Fruit fly (Drosophila melanogaster): Measurements from ENCODE around the gene dos.

The dos gene

DNA sequence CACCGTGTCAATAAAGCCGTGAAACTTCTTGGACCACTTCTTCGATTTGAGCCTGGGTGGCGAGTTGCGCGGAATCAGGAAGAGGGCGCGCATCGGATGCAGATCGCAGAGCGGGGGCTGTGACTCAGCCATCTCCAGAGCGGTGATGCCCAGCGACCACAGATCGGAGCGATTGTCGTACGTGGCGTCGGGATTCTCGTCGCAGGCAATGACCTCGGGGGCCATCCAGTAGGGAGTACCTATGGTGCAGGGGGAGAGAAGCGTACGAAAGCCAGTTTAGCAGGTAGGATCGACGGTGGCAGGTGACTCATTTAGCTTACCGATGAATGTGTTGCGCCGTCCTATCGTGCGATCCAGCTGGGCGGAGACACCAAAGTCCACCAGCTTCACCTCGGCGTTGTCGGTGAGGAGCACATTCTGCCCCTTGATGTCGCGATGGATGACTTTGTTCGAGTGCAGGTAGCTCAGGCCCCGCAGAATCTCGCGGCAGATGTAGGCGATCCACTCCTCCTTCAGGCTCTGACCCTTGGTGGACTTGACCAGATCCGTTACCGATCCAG lies 22.1 kb upstream of the dos start:
- TF ChIP-seq exex (tag; optimal IDR thresholded peaks at IDR 0.05) (no peak), CG10462 (GFP tag; optimal IDR thresholded peaks at IDR 0.05) (no peak), psq (GFP tag; optimal IDR thresholded peaks at IDR 0.05) (no peak), gsb-n (tag; optimal IDR thresholded peaks at IDR 0.05) (no peak), CG17568 (GFP tag; optimal IDR thresholded peaks at IDR 0.05) (no peak), CG7839 (tag; optimal IDR thresholded peaks at IDR 0.05) (no peak), CG8281 (tag; optimal IDR thresholded peaks at IDR 0.05) (no peak), CG4617 (GFP tag; optimal IDR thresholded peaks at IDR 0.05; ENCODE audit: borderline replicate concordance) (no peak), CG2889 (GFP tag; IDR thresholded peaks at IDR 0.05) (0 out of 3 replicates have a peak, but pooled peaks have one; percentile 12), CG1529 (GFP tag; optimal IDR thresholded peaks at IDR 0.05) (no peak), CG11247 (GFP tag; IDR thresholded peaks at IDR 0.05) (no peak), CG7963 (GFP tag; IDR thresholded peaks at IDR 0.05; ENCODE audit: partially characterized antibody) (no peak), Fer2 (tag; optimal IDR thresholded peaks at IDR 0.05) (no peak), CG12391 (tag; optimal IDR thresholded peaks at IDR 0.05) (no peak), CG8478 (optimal IDR thresholded peaks at IDR 0.05) (peak; percentile 67), nom (GFP tag; optimal IDR thresholded peaks at IDR 0.05) (peak; percentile 78), maf-S (GFP tag; optimal IDR thresholded peaks at IDR 0.05) (no peak), Dek (tag; optimal IDR thresholded peaks at IDR 0.05) (no peak)

- TF ChIP-seq so (GFP tag; IDR thresholded peaks at IDR 0.05) (peak; percentile 10; the same call in 1 of the 3 replicates), tna (GFP tag; IDR thresholded peaks at IDR 0.05; ENCODE audit: partially characterized antibody) (no peak), nom (GFP tag; optimal IDR thresholded peaks at IDR 0.05) (peak; percentile 77), GATAe (GFP tag; conservative IDR thresholded peaks at IDR 0.05) (no peak), Drgx (GFP tag; IDR thresholded peaks at IDR 0.05) (peak; percentile 10; the same call in 1 of the 2 replicates), crol (GFP tag; IDR thresholded peaks at IDR 0.05) (peak; percentile 68), bsh (GFP tag; optimal IDR thresholded peaks at IDR 0.05) (peak in 1 of 2 experiments; percentile 32), klu (GFP tag; IDR thresholded peaks at IDR 0.05) (no peak), gcm (GFP tag; optimal IDR thresholded peaks at IDR 0.05) (peak; percentile 5)
Measured at dm6 chr3L:2568274-2568673, 20.9 kb upstream of the dos start.

DNA sequence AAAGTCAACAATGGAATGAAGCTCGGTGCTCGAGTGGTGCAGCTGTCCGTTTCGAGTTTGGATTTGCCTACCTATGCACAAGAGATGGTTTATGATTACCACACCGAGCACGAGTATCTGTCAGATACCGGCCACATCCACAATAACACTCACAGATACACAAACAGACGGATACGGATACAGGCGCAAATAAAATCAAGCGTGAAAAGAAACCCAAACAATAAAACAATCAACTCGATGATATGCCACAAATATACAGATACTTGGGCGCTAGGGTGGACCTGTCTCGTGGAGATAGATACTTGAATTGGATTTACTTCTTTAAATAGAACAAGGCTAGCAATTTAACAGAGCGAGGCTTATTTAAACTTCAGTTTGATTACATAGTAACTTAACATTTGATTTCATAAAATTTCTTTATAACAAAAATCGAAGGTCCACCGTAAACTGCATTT lies 18.9 kb upstream of the dos start:
- 0 out of 2 replicates have a peak, but pooled peaks have one; percentile 22 for TF ChIP-seq esg (GFP tag; conservative IDR thresholded peaks at IDR 0.05)
- TF ChIP-seq CG18011 (GFP tag; optimal IDR thresholded peaks at IDR 0.05): peak; percentile 13
- TF ChIP-seq salm (tag; optimal IDR thresholded peaks at IDR 0.05): peak; percentile 54
- TF ChIP-seq CG34422 (GFP tag; IDR thresholded peaks at IDR 0.05): 0 out of 3 replicates have a peak, but pooled peaks have one; percentile 19
- peak; percentile 16 for TF ChIP-seq Camta (GFP tag; optimal IDR thresholded peaks at IDR 0.05)
- peak; percentile 24 for TF ChIP-seq CG1529 (GFP tag; optimal IDR thresholded peaks at IDR 0.05)
- peak; percentile 71 for TF ChIP-seq lbe (GFP tag; optimal IDR thresholded peaks at IDR 0.05)
- TF ChIP-seq tio (GFP tag; optimal IDR thresholded peaks at IDR 0.05): peak; percentile 4
- TF ChIP-seq ken (GFP tag; IDR thresholded peaks at IDR 0.05): no peak
- peak; percentile 16 for TF ChIP-seq CG2120 (GFP tag; optimal IDR thresholded peaks at IDR 0.05)
- no peak for TF ChIP-seq CG4617 (GFP tag; optimal IDR thresholded peaks at IDR 0.05; ENCODE audit: borderline replicate concordance)
- TF ChIP-seq Hr51 (GFP tag; optimal IDR thresholded peaks at IDR 0.05): peak in 1 of 2 experiments; percentile 82
- no peak for TF ChIP-seq hkb (optimal IDR thresholded peaks at IDR 0.05)
- peak; percentile 78 for TF ChIP-seq hkb (GFP tag; IDR thresholded peaks at IDR 0.05)
- TF ChIP-seq btn (GFP tag; optimal IDR thresholded peaks at IDR 0.05): no peak
- peak; percentile 75 for TF ChIP-seq Sox102F (GFP tag; optimal IDR thresholded peaks at IDR 0.05)
- no peak for TF ChIP-seq Rfx (GFP tag; IDR thresholded peaks at IDR 0.05)
- peak; percentile 9 for TF ChIP-seq CG9609 (GFP tag; optimal IDR thresholded peaks at IDR 0.05)
- TF ChIP-seq Atf6 (GFP tag; IDR thresholded peaks at IDR 0.05): peak; percentile 21; the same call in 1 of the 2 replicates
- peak; percentile 29 for TF ChIP-seq Hmr (GFP tag; optimal IDR thresholded peaks at IDR 0.05)
- no peak for TF ChIP-seq CG12299 (tag; optimal IDR thresholded peaks at IDR 0.05)
- TF ChIP-seq az2 (GFP tag; optimal IDR thresholded peaks at IDR 0.05): peak; percentile 45
- TF ChIP-seq Fer1 (GFP tag; optimal IDR thresholded peaks at IDR 0.05): peak; percentile 33
- no peak for TF ChIP-seq CG31365 (tag; optimal IDR thresholded peaks at IDR 0.05)
